Fruit fly (Drosophila melanogaster): Measurements from ENCODE around the gene SLIRP1.

- TF ChIP-seq jim (GFP tag; optimal IDR thresholded peaks at IDR 0.05) (no peak), dsf (GFP tag; optimal IDR thresholded peaks at IDR 0.05; ENCODE audit: borderline replicate concordance) (no peak), woc (GFP tag; optimal IDR thresholded peaks at IDR 0.05) (no peak), dl (GFP tag; optimal IDR thresholded peaks at IDR 0.05; ENCODE audit: insufficient read depth in 1 of 2, partially characterized antibody in 2 of 2) (no peak), br (GFP tag; optimal IDR thresholded peaks at IDR 0.05) (no peak), usp (GFP tag; optimal IDR thresholded peaks at IDR 0.05) (no peak), brk (GFP tag; optimal IDR thresholded peaks at IDR 0.05) (no peak), Abd-B (GFP tag; optimal IDR thresholded peaks at IDR 0.05) (no peak), Hr83 (GFP tag; optimal IDR thresholded peaks at IDR 0.05; ENCODE audit: poor library complexity, severe bottlenecking) (no peak), sage (GFP tag; optimal IDR thresholded peaks at IDR 0.05) (no peak), h (GFP tag; optimal IDR thresholded peaks at IDR 0.05) (no peak), Hnf4 (GFP tag; optimal IDR thresholded peaks at IDR 0.05) (no peak), Vsx2 (GFP tag; optimal IDR thresholded peaks at IDR 0.05; ENCODE audit: partially characterized antibody) (no peak)
Observed at dm6 chrX:21338153-21338552, 19.1 kb upstream of the SLIRP1 start.

Data from whole organism, wandering third instar larva.